Worm (Caenorhabditis elegans) whole organism, L3 larva: ENCODE data around the gene Y14H12A.1.

Source experiments
- ceh-28 ChIP-seq: fragments of 150-350 bp; optimal IDR thresholded peaks from 2 replicates; lab custom pipeline; 2014; ENCODE audit warnings: missing biosample characterization, missing genetic modification reagents, missing genetic modification characterization
- jun-1 ChIP-seq: fragments of 150-350 bp; optimal IDR thresholded peaks from 2 replicates; lab custom pipeline; 2014; ENCODE audit warnings: missing biosample characterization, missing genetic modification reagents, missing genetic modification characterization
- lin-39 ChIP-seq: fragments of 150-350 bp; optimal IDR thresholded peaks from 2 replicates; lab custom pipeline; 2018; ENCODE audit warnings: missing biosample characterization, missing genetic modification reagents, missing genetic modification characterization
- nhr-12 ChIP-seq: fragments of 150-350 bp; optimal IDR thresholded peaks from 2 replicates; lab custom pipeline; 2014; ENCODE audit warnings: missing biosample characterization, missing genetic modification characterization
- snpc-4 ChIP-seq: fragments of 150-350 bp; optimal IDR thresholded peaks from 2 replicates; lab custom pipeline; 2014; ENCODE audit warnings: missing biosample characterization, missing genetic modification characterization
- zag-1 ChIP-seq: fragments of 150-350 bp; optimal IDR thresholded peaks from 2 replicates; lab custom pipeline; 2014; ENCODE audit warnings: missing biosample characterization, missing genetic modification characterization

DNA sequence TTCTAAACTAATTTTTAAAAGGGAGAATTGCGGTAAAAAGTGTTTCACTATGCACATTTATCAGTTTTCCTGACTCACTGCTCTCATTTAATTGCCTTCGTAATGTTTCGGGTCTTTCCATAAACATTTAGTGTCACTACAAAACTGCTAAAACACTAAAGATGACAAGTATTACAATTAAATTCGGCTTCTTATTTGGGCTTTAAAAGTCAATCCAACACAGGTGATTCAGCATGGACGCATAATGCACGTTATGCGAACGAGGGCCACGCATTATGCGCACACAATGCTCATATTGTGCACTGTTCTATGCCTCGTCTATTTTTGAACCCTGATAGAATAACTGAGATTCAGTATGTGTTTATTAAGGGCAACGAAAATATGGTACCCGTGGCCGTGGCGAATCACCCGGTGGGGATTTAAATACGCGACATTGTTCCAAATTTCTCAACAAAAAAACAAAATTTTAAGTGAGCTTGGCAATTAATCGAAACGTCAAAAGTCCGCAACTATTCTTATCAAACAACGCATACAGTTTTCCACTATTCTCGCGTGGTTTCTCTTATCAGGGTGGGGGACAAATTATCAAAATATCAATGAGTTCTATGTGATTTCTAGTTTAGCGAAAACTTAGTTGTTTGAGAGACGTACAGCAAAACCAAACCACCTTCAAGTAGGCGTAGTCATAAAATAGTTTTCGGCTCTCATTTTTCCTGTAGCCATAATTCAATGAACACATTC lies 3.2 kb upstream of the Y14H12A.1 start, which contains the start of gene Y14H12A.2:
- TF ChIP-seq ceh-28 (tag; lab: Kevin White, UChicago) (no peak), snpc-4 (no peak), lin-39 (tag; lab: Kevin White, UChicago) (no peak), nhr-12 (tag; lab: Kevin White, UChicago) (no peak), zag-1 (no peak), jun-1 (tag; lab: Kevin White, UChicago) (no peak)
